Fruit fly (Drosophila melanogaster): ENCODE results near the gene Ucp4C.
A peak's percentile ranks its signal among the peaks of the same experiment; 100 is the strongest.

Gene Ucp4C

dm6 chr2L:5981433-5982333, 13.3 kb downstream of the Ucp4C start, which contains the start of gene eIF4A (continued):
- no peak for TF ChIP-seq CG10431 (GFP tag; optimal IDR thresholded peaks at IDR 0.05)
- no peak for TF ChIP-seq CG31388 (GFP tag; optimal IDR thresholded peaks at IDR 0.05)
- TF ChIP-seq salm (tag; optimal IDR thresholded peaks at IDR 0.05): peak; percentile 52
- peak; percentile 58 for TF ChIP-seq CG13296 (GFP tag; optimal IDR thresholded peaks at IDR 0.05)
- no peak for TF ChIP-seq sob (GFP tag; IDR thresholded peaks at IDR 0.05)
- no peak for TF ChIP-seq Kr (GFP tag; optimal IDR thresholded peaks at IDR 0.05)
- no peak for TF ChIP-seq br (optimal IDR thresholded peaks at IDR 0.05)
- no peak for TF ChIP-seq CG11398 (GFP tag; optimal IDR thresholded peaks at IDR 0.05)
- TF ChIP-seq CG31365 (tag; optimal IDR thresholded peaks at IDR 0.05): no peak
- TF ChIP-seq CG6683 (GFP tag; optimal IDR thresholded peaks at IDR 0.05): no peak
- TF ChIP-seq CG2202 (tag; optimal IDR thresholded peaks at IDR 0.05): no peak
- no peak for TF ChIP-seq Adf1 (GFP tag; IDR thresholded peaks at IDR 0.05)
- no peak for TF ChIP-seq ato (GFP tag; IDR thresholded peaks at IDR 0.05; ENCODE audit: partially characterized antibody)
- peak; percentile 32 for TF ChIP-seq CG2875 (GFP tag; optimal IDR thresholded peaks at IDR 0.05)
- TF ChIP-seq h (optimal IDR thresholded peaks at IDR 0.05): no peak
- TF ChIP-seq Optix (GFP tag; IDR thresholded peaks at IDR 0.05): no peak
- TF ChIP-seq E2f2 (GFP tag; IDR thresholded peaks at IDR 0.05): no peak
- no peak for TF ChIP-seq CHES-1-like (GFP tag; optimal IDR thresholded peaks at IDR 0.05)
- peak; percentile 41 for TF ChIP-seq PHDP (tag; optimal IDR thresholded peaks at IDR 0.05)
- TF ChIP-seq slbo (GFP tag; IDR thresholded peaks at IDR 0.05): no peak
- TF ChIP-seq lbe (GFP tag; optimal IDR thresholded peaks at IDR 0.05): no peak
- no peak for TF ChIP-seq run (tag; optimal IDR thresholded peaks at IDR 0.05)
- TF ChIP-seq gfzf (GFP tag; optimal IDR thresholded peaks at IDR 0.05): no peak
- no peak for TF ChIP-seq CG3163 (GFP tag; optimal IDR thresholded peaks at IDR 0.05)
- TF ChIP-seq dan (GFP tag; IDR thresholded peaks at IDR 0.05): no peak
- no peak for TF ChIP-seq ro (GFP tag; IDR thresholded peaks at IDR 0.05)
- TF ChIP-seq bsh (GFP tag; optimal IDR thresholded peaks at IDR 0.05): peak in 1 of 2 experiments; percentile 22
- TF ChIP-seq ara (GFP tag; IDR thresholded peaks at IDR 0.05): no peak
- no peak for TF ChIP-seq aop (GFP tag; IDR thresholded peaks at IDR 0.05)
- TF ChIP-seq MBD-R2 (GFP tag; IDR thresholded peaks at IDR 0.05): no peak
- TF ChIP-seq prd (optimal IDR thresholded peaks at IDR 0.05): no peak
- no peak for TF ChIP-seq prd (GFP tag; IDR thresholded peaks at IDR 0.05)
- no peak for TF ChIP-seq Hey (tag; optimal IDR thresholded peaks at IDR 0.05)
- no peak for TF ChIP-seq unc-4 (GFP tag; IDR thresholded peaks at IDR 0.05; ENCODE audit: partially characterized antibody)
- TF ChIP-seq Drgx (GFP tag; IDR thresholded peaks at IDR 0.05): no peak
- no peak for TF ChIP-seq CG15269 (tag; optimal IDR thresholded peaks at IDR 0.05)
- TF ChIP-seq Sry-δ (GFP tag; optimal IDR thresholded peaks at IDR 0.05): peak; percentile 95
- TF ChIP-seq CG7839 (tag; optimal IDR thresholded peaks at IDR 0.05): no peak
- no peak for TF ChIP-seq CG4854 (GFP tag; optimal IDR thresholded peaks at IDR 0.05)
- TF ChIP-seq HmgZ (tag; optimal IDR thresholded peaks at IDR 0.05): peak; percentile 15
- no peak for TF ChIP-seq Atf6 (GFP tag; IDR thresholded peaks at IDR 0.05)
- TF ChIP-seq Spps (tag; optimal IDR thresholded peaks at IDR 0.05): peak; percentile 11
- TF ChIP-seq chn (GFP tag; optimal IDR thresholded peaks at IDR 0.05): no peak
- peak; percentile 44 for TF ChIP-seq CG1233 (GFP tag; optimal IDR thresholded peaks at IDR 0.05)
- TF ChIP-seq Dp (GFP tag; optimal IDR thresholded peaks at IDR 0.05): peak; percentile 50
- peak; percentile 20 for TF ChIP-seq CG13624 (GFP tag; optimal IDR thresholded peaks at IDR 0.05)
- no peak for TF ChIP-seq ase (GFP tag; IDR thresholded peaks at IDR 0.05)
- peak; percentile 96 for TF ChIP-seq Sin3A (optimal IDR thresholded peaks at IDR 0.05)
- no peak for TF ChIP-seq CG32772 (GFP tag; IDR thresholded peaks at IDR 0.05)
- TF ChIP-seq her (GFP tag; optimal IDR thresholded peaks at IDR 0.05): no peak
- TF ChIP-seq z (GFP tag; IDR thresholded peaks at IDR 0.05): no peak
- TF ChIP-seq sisA (GFP tag; IDR thresholded peaks at IDR 0.05): no peak
